Worm (Caenorhabditis elegans): Measurements from ENCODE around the gene ugt-46.

ugt-46 gene

DNA sequence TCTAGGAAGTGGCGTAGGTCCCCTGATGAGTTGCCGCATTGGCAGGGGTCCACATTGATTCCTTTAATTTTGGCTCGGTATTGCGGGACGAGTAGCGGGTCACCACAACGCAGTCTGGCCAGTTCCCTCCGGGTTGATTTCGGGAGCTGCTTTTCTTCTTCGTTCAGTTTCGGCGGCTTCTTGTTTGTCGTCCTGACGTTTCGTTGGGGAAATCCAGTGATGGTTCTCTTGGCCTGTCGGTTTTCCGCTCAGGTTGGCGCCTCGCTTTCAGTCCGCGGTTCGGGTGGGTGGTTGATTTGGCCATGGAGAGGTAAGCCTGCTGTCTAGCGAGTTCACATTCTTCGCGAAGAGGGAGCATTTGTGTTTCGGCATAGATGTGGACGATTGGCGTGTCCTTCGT lies 1.3 kb downstream of the ugt-46 start:
- no peak for TF ChIP-seq unc-62 (GFP tag; optimal IDR thresholded peaks at IDR 0.05)

DNA sequence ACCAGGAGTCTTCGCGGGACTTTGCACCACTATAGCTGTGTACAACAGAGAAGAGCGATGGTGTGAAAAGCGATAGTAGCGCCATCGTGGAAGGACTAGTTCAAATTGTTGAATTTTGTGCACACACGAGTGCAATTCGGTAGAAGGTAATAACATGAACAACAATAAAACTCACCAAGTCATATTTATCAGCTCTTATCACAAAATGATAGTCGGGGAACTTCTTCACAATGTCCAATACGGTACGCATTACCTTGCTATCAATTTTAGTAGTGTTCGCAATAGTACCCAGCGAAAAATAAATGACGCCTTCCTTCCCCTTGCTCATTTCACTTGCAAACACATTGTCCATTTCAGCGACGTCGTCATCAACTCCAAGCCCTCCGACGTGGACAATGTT lies 2.4 kb downstream of the ugt-46 start:
- TF ChIP-seq unc-62 (GFP tag; optimal IDR thresholded peaks at IDR 0.05): no peak

- no peak for TF ChIP-seq unc-62 (GFP tag; optimal IDR thresholded peaks at IDR 0.05)
Measured at ce11 chrX:524498-524897, 5.6 kb downstream of the ugt-46 start.

DNA sequence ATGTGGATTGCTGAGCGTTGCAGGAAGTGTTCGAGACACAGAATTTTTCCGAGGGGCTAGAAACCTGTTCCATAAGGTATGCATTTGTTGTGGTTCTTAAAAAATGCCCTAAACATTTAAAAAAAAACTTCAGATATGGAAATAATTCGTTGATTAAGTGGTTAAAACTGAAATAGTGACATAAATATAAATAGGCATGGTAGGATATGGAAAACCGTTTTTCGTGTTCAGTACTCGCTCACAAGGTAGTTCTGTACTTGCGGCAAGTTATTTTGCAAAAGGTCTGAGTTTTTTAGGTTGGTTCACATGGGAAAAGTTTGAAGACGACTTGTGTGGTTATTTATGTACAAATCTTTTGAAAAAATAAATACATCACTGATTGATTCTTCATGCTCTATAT lies 9.2 kb downstream of the ugt-46 start, which contains the start of gene B0310.3:
TSS of gene B0310.3 (minus strand) at position 101 of the 400 bp plus-strand sequence.
- TF ChIP-seq unc-62 (GFP tag; optimal IDR thresholded peaks at IDR 0.05): no peak

DNA sequence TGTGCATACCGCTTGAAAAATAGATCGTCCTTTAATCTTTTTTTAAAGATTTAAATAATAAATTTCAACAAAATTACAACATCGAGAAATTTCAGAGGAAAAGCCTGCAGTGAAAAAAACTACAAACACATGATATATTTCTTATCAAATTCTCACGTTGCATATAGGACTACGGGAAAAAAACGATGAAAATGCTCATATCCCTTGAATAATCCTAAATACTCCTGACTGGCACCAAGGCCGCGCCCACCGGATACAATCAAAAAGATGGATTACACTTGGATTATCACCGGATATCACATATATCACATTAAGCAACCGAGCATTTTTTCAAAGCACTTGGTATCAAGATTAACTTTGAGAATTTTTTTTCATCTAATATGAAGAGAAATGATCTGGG lies 16.1 kb downstream of the ugt-46 start:
- no peak for TF ChIP-seq unc-62 (GFP tag; optimal IDR thresholded peaks at IDR 0.05)

- TF ChIP-seq unc-62 (GFP tag; optimal IDR thresholded peaks at IDR 0.05): no peak
Measured at ce11 chrX:506848-507247, 23.2 kb downstream of the ugt-46 start, which contains the start of gene B0310.2. Gene B0310.2, minus strand, starts transcription at chrX:506948.

DNA sequence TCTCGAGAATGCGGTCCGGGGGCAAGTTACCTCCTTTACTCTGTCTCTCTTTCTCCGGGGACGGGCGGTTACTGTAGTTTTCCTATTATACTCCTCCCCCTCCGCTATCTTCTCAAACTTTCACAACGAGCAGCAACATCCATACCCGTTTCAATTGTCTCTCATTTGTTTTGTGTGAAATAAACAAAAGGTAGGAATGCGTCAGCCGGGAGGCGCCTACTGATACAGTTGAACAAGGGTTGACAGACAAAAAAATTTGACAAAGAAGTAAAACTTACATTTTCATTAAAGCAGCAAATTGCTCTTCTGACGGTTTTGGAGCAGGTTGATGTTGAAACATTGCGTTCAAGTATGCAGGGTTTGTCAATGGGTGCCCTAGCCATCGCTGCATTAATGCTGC lies 25.1 kb downstream of the ugt-46 start:
- no peak for TF ChIP-seq unc-62 (GFP tag; optimal IDR thresholded peaks at IDR 0.05)

ce11 chrX:504046-504843 lies 25.8 kb downstream of the ugt-46 start:
- TF ChIP-seq unc-62 (GFP tag; optimal IDR thresholded peaks at IDR 0.05): no peak

DNA sequence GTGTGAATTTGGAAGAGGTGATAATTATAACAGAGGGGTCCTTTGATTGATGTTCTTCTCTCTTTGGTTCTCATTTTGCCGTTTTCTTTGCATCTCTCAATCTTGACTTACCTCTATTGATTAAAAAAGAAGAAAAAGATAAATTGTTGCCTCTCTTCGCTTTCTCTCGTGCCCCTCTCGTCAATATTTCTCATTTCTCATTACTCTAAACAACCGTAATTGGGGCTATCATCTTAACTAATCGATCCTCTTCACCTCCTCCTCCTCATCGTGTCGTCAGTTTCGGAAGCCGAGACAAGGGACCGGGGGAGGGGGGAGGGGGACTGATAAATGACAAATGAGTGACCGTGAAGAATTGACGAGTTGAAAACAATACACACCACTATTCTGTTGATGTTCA lies 31.4 kb downstream of the ugt-46 start:
- no peak for TF ChIP-seq unc-62 (GFP tag; optimal IDR thresholded peaks at IDR 0.05)

DNA sequence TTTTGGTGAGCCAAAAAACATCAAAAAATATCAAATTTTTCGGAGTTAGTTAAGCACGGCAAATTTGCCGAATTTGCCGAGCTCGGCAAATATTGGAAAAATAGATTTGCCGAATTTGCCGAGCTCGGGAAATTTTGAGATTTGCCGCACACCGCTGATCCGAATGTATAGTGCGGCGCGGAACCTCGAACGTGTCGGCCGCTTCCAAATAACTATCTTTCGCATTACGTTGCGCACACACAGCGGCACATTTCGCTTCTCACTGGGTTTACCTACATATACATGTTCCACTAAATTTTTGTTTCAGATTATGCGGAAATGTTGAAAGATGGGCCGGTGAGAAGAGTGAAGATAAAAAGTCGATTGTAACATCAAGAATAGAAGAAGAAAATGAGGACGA lies 33.3 kb downstream of the ugt-46 start:
- no peak for TF ChIP-seq unc-62 (GFP tag; optimal IDR thresholded peaks at IDR 0.05)

DNA sequence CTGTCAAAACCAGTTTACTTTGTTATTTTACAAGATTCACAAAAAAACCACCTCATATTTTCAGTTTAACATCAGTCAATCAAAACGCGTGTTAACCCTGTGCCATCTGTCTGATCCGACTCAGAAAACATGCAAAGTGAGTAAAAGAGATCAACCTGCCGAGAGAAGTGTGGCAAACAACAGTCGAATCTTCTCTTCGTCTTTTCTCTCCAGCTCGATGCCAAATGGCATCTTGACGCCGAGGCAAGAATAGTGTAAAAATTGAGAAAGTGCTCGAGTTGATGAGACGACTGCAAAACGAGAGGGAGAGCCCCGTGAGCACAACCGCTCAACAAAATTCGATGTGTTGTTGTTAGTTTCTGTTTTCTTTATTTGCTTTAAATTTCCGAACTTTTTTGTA lies 37.2 kb downstream of the ugt-46 start, which contains the start of gene B0310.1:
TSS of gene B0310.1 (plus strand) at position 310 of the 400 bp plus-strand sequence.
- TF ChIP-seq unc-62 (GFP tag; optimal IDR thresholded peaks at IDR 0.05): no peak

- no peak for TF ChIP-seq unc-62 (GFP tag; optimal IDR thresholded peaks at IDR 0.05)
Measured at ce11 chrX:489635-490105, 40.4 kb downstream of the ugt-46 start, which contains the start of gene egl-17. Gene egl-17, plus strand, starts transcription at chrX:489685.

- TF ChIP-seq unc-62 (GFP tag; optimal IDR thresholded peaks at IDR 0.05): no peak
Measured at ce11 chrX:487669-488068, 42.4 kb downstream of the ugt-46 start.

DNA sequence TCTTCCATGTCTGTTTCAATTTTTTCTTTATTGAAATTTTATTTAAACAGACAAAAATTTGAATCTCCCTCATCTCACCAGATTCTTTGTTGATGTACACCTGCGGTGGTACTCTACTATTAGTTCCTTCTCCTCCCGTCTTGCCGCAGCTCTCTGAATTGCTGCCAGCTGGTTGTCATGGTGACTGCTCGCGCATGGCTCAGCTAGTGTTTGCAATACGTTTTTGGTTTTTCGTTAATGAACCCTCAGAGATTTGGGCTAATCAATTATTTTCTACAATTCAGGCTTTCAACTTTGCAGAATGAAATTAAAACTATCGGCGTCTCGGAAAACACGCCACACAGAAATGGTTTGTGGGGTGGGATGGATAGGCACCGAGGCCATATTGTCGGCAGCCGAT lies 48.9 kb downstream of the ugt-46 start, which contains the start of gene che-2:
TSS of gene che-2 (plus strand) at position 301 of the 400 bp plus-strand sequence.
- TF ChIP-seq unc-62 (GFP tag; optimal IDR thresholded peaks at IDR 0.05): no peak

ce11 chrX:476261-476660 lies 53.8 kb downstream of the ugt-46 start, which contains the start of gene F38G1.3:
Gene F38G1.3, plus strand, starts transcription at chrX:476561.
- TF ChIP-seq unc-62 (GFP tag; optimal IDR thresholded peaks at IDR 0.05): no peak

Data from whole organism, dauer.